Fruit fly (Drosophila melanogaster): ENCODE measurements around the gene Prosbeta3.

Gene Prosbeta3

DNA sequence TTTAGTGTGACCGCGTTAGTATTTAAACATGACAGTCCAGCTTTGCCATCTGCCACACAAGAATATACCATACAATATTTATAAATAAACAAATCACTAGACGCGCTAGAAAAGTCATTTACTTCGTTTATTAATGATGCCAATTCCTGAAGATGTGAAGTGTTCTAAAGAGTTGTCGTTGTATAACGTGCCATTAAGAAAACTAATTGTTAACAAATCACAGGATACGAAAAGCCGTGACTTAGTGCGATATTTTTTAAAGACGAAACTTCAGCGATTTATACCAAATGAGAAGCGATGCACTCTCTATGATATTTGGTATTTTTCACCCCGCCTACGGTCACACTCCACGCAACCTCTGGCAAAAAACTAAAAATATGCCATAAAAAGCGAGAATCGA, 33.4 kb upstream of the Prosbeta3 start, which contains the start of gene neur (continued):
- TF ChIP-seq tx (GFP tag; optimal IDR thresholded peaks at IDR 0.05) (no peak), CG33557 (GFP tag; optimal IDR thresholded peaks at IDR 0.05) (peak; percentile 25), CG17568 (GFP tag; optimal IDR thresholded peaks at IDR 0.05) (no peak), gem (tag; optimal IDR thresholded peaks at IDR 0.05) (peak; percentile 38), CG1529 (GFP tag; optimal IDR thresholded peaks at IDR 0.05) (no peak), CG2116 (GFP tag; optimal IDR thresholded peaks at IDR 0.05) (peak; percentile 54), Pdp1 (GFP tag; optimal IDR thresholded peaks at IDR 0.05) (peak in 1 of 2 experiments; percentile 47), pnt (GFP tag; optimal IDR thresholded peaks at IDR 0.05) (no peak), CG1832 (GFP tag; optimal IDR thresholded peaks at IDR 0.05) (no peak), CG7987 (GFP tag; optimal IDR thresholded peaks at IDR 0.05) (no peak), ara (GFP tag; IDR thresholded peaks at IDR 0.05) (no peak), Abd-B (GFP tag; optimal IDR thresholded peaks at IDR 0.05) (peak; percentile 27), ato (GFP tag; IDR thresholded peaks at IDR 0.05; ENCODE audit: partially characterized antibody) (peak; percentile 58; the same call in 1 of the 2 replicates), Dbx (GFP tag; IDR thresholded peaks at IDR 0.05) (0 out of 3 replicates have a peak, but pooled peaks have one; percentile 17), crp (GFP tag; optimal IDR thresholded peaks at IDR 0.05) (peak in 1 of 2 experiments; percentile 61), CG6654 (GFP tag; optimal IDR thresholded peaks at IDR 0.05) (no peak), peb (GFP tag; IDR thresholded peaks at IDR 0.05) (no peak), CG2875 (GFP tag; optimal IDR thresholded peaks at IDR 0.05) (no peak), CG4424 (GFP tag; optimal IDR thresholded peaks at IDR 0.05) (peak; percentile 1), Rx (GFP tag; IDR thresholded peaks at IDR 0.05) (no peak), Hr78 (GFP tag; optimal IDR thresholded peaks at IDR 0.05) (no peak), ab (GFP tag; optimal IDR thresholded peaks at IDR 0.05) (no peak), row (GFP tag; IDR thresholded peaks at IDR 0.05) (peak; percentile 77), CG17612 (GFP tag; IDR thresholded peaks at IDR 0.05) (no peak), CG4404 (GFP tag; IDR thresholded peaks at IDR 0.05) (no peak), CG10209 (GFP tag; optimal IDR thresholded peaks at IDR 0.05) (no peak), Gsc (GFP tag; IDR thresholded peaks at IDR 0.05) (no peak), h (optimal IDR thresholded peaks at IDR 0.05) (no peak), CG12769 (tag; optimal IDR thresholded peaks at IDR 0.05) (no peak), ham (GFP tag; IDR thresholded peaks at IDR 0.05) (no peak), gt (GFP tag; IDR thresholded peaks at IDR 0.05) (no peak), sc (optimal IDR thresholded peaks at IDR 0.05) (no peak), sc (GFP tag; optimal IDR thresholded peaks at IDR 0.05) (no peak), lmd (GFP tag; IDR thresholded peaks at IDR 0.05) (no peak), luna (GFP tag; optimal IDR thresholded peaks at IDR 0.05) (no peak), gfzf (GFP tag; optimal IDR thresholded peaks at IDR 0.05) (peak; percentile 91), Ada2b (GFP tag; IDR thresholded peaks at IDR 0.05) (no peak), yki (optimal IDR thresholded peaks at IDR 0.05) (no peak), Nf-YC (tag; optimal IDR thresholded peaks at IDR 0.05) (peak; percentile 41), CG7963 (GFP tag; IDR thresholded peaks at IDR 0.05; ENCODE audit: partially characterized antibody) (peak; percentile 40; the same call in 1 of the 3 replicates), dm (GFP tag; optimal IDR thresholded peaks at IDR 0.05) (peak; percentile 5), CG13296 (GFP tag; optimal IDR thresholded peaks at IDR 0.05) (no peak), zfh1 (GFP tag; IDR thresholded peaks at IDR 0.05) (0 out of 3 replicates have a peak, but pooled peaks have one; percentile 35), Mes4 (GFP tag; optimal IDR thresholded peaks at IDR 0.05) (peak; percentile 26), ken (GFP tag; IDR thresholded peaks at IDR 0.05) (no peak), CG10366 (GFP tag; IDR thresholded peaks at IDR 0.05) (no peak), Tbp (GFP tag; optimal IDR thresholded peaks at IDR 0.05) (no peak), nom (GFP tag; optimal IDR thresholded peaks at IDR 0.05) (no peak), CG4360 (GFP tag; IDR thresholded peaks at IDR 0.05) (no peak), CG13624 (GFP tag; optimal IDR thresholded peaks at IDR 0.05) (no peak), PHDP (tag; optimal IDR thresholded peaks at IDR 0.05) (peak; percentile 13), fd64A (GFP tag; optimal IDR thresholded peaks at IDR 0.05) (no peak)

Measured in whole organism, embryonic.